Fruit fly (Drosophila melanogaster) whole organism, embryonic: Measurements from ENCODE around the gene CG14966.

Experiments used
- CG1024 ChIP-seq: fragments of 200-800 bp; sonication (Bioruptor generic); IDR thresholded peaks from 2 replicates; pipeline ENCODE4 v1.3.6; 2022; ENCODE audit warnings: missing biosample characterization, missing genetic modification characterization
- CG10462 ChIP-seq: fragments of 200-800 bp; sonication (Bioruptor generic); optimal IDR thresholded peaks from 2 replicates; lab custom pipeline; 2016; ENCODE audit warnings: missing biosample characterization, missing genetic modification characterization
- CG10654 ChIP-seq: fragments of 200-800 bp; sonication (Bioruptor generic); optimal IDR thresholded peaks from 2 replicates; lab custom pipeline; 2016; ENCODE audit warnings: missing biosample characterization, missing genetic modification characterization
- CG11398 ChIP-seq: fragments of 200-800 bp; sonication (Bioruptor generic); optimal IDR thresholded peaks from 2 replicates; lab custom pipeline; 2016; ENCODE audit warnings: missing biosample characterization, missing genetic modification characterization
- CG13424 ChIP-seq: fragments of 200-800 bp; sonication (Bioruptor generic); optimal IDR thresholded peaks from 2 replicates; lab custom pipeline; 2019; ENCODE audit warnings: missing biosample characterization, mild to moderate bottlenecking, missing genetic modification characterization, moderate library complexity
- CG15601 ChIP-seq: fragments of 200-800 bp; sonication (Bioruptor generic); optimal IDR thresholded peaks from 3 replicates; lab custom pipeline; 2019; ENCODE audit warnings: missing biosample characterization, mild to moderate bottlenecking, missing genetic modification characterization, moderate library complexity
- CG1603 ChIP-seq: fragments of 200-800 bp; sonication (Bioruptor generic); optimal IDR thresholded peaks from 2 replicates; lab custom pipeline; 2019; ENCODE audit warnings: missing biosample characterization, mild to moderate bottlenecking, missing genetic modification characterization, moderate library complexity
- CG16813 ChIP-seq: fragments of 200-800 bp; sonication (Bioruptor generic); IDR thresholded peaks from 3 replicates; pipeline ENCODE4 v1.3.6; 2022; ENCODE audit warnings: missing biosample characterization, missing genetic modification characterization; ENCODE audit not compliant: partially characterized antibody
- CG17361 ChIP-seq: fragments of 200-800 bp; sonication (Bioruptor generic); IDR thresholded peaks from 3 replicates; pipeline ENCODE4 v1.3.6; 2022; ENCODE audit warnings: missing biosample characterization, missing genetic modification characterization
- CG18262 ChIP-seq: fragments of 200-800 bp; optimal IDR thresholded peaks from 3 replicates; lab custom pipeline; 2019; ENCODE audit warnings: missing biosample characterization, mild to moderate bottlenecking, missing genetic modification characterization, moderate library complexity
- CG2199 ChIP-seq: fragments of 200-800 bp; sonication (Bioruptor generic); IDR thresholded peaks from 3 replicates; pipeline ENCODE4 v1.3.6; 2022; ENCODE audit warnings: missing biosample characterization, missing genetic modification characterization
- CG2202 ChIP-seq: fragments of 200-800 bp; sonication (Bioruptor generic); optimal IDR thresholded peaks from 2 replicates; lab custom pipeline; 2018; ENCODE audit warnings: missing biosample characterization, mild to moderate bottlenecking, missing genetic modification characterization
- CG2875 ChIP-seq: fragments of 200-800 bp; sonication (Bioruptor generic); optimal IDR thresholded peaks from 2 replicates; lab custom pipeline; 2017; ENCODE audit warnings: missing biosample characterization, mild to moderate bottlenecking, missing genetic modification characterization, missing genetic modification reagents
- CG31224 ChIP-seq: fragments of 200-800 bp; sonication (Bioruptor generic); IDR thresholded peaks from 2 replicates; pipeline ENCODE4 v1.3.6; 2022; ENCODE audit warnings: missing biosample characterization, missing genetic modification characterization
- CG3726 ChIP-seq: fragments of 200-800 bp; sonication (Bioruptor generic); IDR thresholded peaks from 3 replicates; pipeline ENCODE4, ENCODE4 v1.3.6; 2022; ENCODE audit warnings: missing biosample characterization, missing genetic modification characterization
- CG4328 ChIP-seq: fragments of 200-800 bp; sonication (Bioruptor generic); optimal IDR thresholded peaks from 3 replicates; lab custom pipeline; 2017; ENCODE audit warnings: missing biosample characterization, missing genetic modification reagents, missing genetic modification characterization
- CG6254 ChIP-seq: fragments of 200-800 bp; sonication (Bioruptor generic); optimal IDR thresholded peaks from 3 replicates; lab custom pipeline; 2017; ENCODE audit warnings: mild to moderate bottlenecking, missing biosample characterization, missing genetic modification reagents, missing genetic modification characterization
- CG6272 ChIP-seq: fragments of 200-800 bp; sonication (Bioruptor generic); IDR thresholded peaks from 2 replicates; pipeline ENCODE4 v1.3.6; 2022; ENCODE audit warnings: missing biosample characterization, missing genetic modification characterization
- CG6689 ChIP-seq: fragments of 200-800 bp; sonication (Bioruptor generic); IDR thresholded peaks from 2 replicates; pipeline ENCODE4 v1.3.6; 2022; ENCODE audit warnings: missing biosample characterization, missing genetic modification characterization
- CG7556 ChIP-seq: fragments of 200-800 bp; sonication (Bioruptor generic); optimal IDR thresholded peaks from 2 replicates; lab custom pipeline; 2017; ENCODE audit warnings: missing biosample characterization, mild to moderate bottlenecking, missing genetic modification characterization
- CG7786 ChIP-seq: fragments of 200-800 bp; sonication (Bioruptor generic); optimal IDR thresholded peaks from 2 replicates; lab custom pipeline; 2016; ENCODE audit warnings: missing biosample characterization, missing genetic modification characterization
- CG8089 ChIP-seq: fragments of 200-800 bp; sonication (Bioruptor generic); optimal IDR thresholded peaks from 3 replicates; lab custom pipeline; 2016; ENCODE audit warnings: missing biosample characterization, missing genetic modification characterization
- CG9215 ChIP-seq: fragments of 200-800 bp; sonication (Bioruptor generic); IDR thresholded peaks from 2 replicates; pipeline ENCODE4 v1.3.6; 2022; ENCODE audit warnings: missing biosample characterization, missing genetic modification characterization
- CG9727 ChIP-seq: fragments of 200-800 bp; sonication (Bioruptor generic); optimal IDR thresholded peaks from 3 replicates; lab custom pipeline; 2017; ENCODE audit warnings: missing biosample characterization, mild to moderate bottlenecking, missing genetic modification characterization
- CG9817 ChIP-seq: fragments of 200-800 bp; sonication (Bioruptor generic); optimal IDR thresholded peaks from 2 replicates; lab custom pipeline; 2018; ENCODE audit warnings: missing biosample characterization, mild to moderate bottlenecking, missing genetic modification characterization, moderate library complexity
- Deaf1 ChIP-seq: fragments of 200-800 bp; optimal IDR thresholded peaks from 3 replicates; lab custom pipeline; 2019; ENCODE audit warnings: missing biosample characterization, mild to moderate bottlenecking, missing genetic modification characterization, moderate library complexity
- Drgx ChIP-seq: fragments of 200-800 bp; sonication (Bioruptor generic); IDR thresholded peaks from 2 replicates; pipeline ENCODE4 v1.3.6; 2022; ENCODE audit warnings: missing biosample characterization, missing genetic modification characterization
- Eip74EF ChIP-seq, 2 experiments: fragments of 200-800 bp in 1 of 2; fragments of >200 bp in 1 of 2; sonication (Bioruptor generic) in 1 of 2; optimal IDR thresholded peaks; 2 replicates each; lab custom pipeline; 2017 to 2019; ENCODE audit warnings: missing biosample characterization in 2 of 2, missing genetic modification characterization in 2 of 2, mild to moderate bottlenecking in 1 of 2, moderate library complexity in 1 of 2
- Fer2 ChIP-seq: fragments of 200-800 bp; sonication (Bioruptor generic); optimal IDR thresholded peaks from 2 replicates; lab custom pipeline; 2018; ENCODE audit warnings: missing biosample characterization, mild to moderate bottlenecking, missing genetic modification characterization, moderate library complexity
- HLH3B ChIP-seq: fragments of 200-800 bp; sonication (Bioruptor generic); IDR thresholded peaks from 2 replicates; pipeline ENCODE4 v1.3.6; 2022; ENCODE audit warnings: missing biosample characterization, missing genetic modification characterization
- Max ChIP-seq: fragments of 200-800 bp; sonication (Bioruptor generic); optimal IDR thresholded peaks from 2 replicates; lab custom pipeline; 2016; ENCODE audit warnings: missing biosample characterization, mild to moderate bottlenecking, missing genetic modification characterization
- Myb ChIP-seq: fragments of 200-800 bp; sonication (Bioruptor generic); optimal IDR thresholded peaks from 2 replicates; lab custom pipeline; 2016; ENCODE audit warnings: missing biosample characterization, missing genetic modification characterization
- Neu2 ChIP-seq: fragments of 200-800 bp; sonication (Bioruptor generic); optimal IDR thresholded peaks from 3 replicates; lab custom pipeline; 2016; ENCODE audit warnings: missing biosample characterization, missing genetic modification characterization, borderline replicate concordance
- Poxn ChIP-seq: fragments of 200-800 bp; sonication (Bioruptor generic); IDR thresholded peaks from 2 replicates; pipeline ENCODE4 v1.3.6; 2022; ENCODE audit warnings: missing biosample characterization, missing genetic modification characterization
- Scr ChIP-seq: fragments of 200-800 bp; sonication (Bioruptor generic); IDR thresholded peaks from 2 replicates; pipeline ENCODE4 v1.3.6; 2022; ENCODE audit warnings: missing biosample characterization, missing genetic modification characterization; ENCODE audit not compliant: partially characterized antibody
- Sry-β ChIP-seq: fragments of 200-800 bp; sonication (Bioruptor generic); optimal IDR thresholded peaks from 2 replicates; lab custom pipeline; 2018; ENCODE audit warnings: missing biosample characterization, mild to moderate bottlenecking, missing genetic modification characterization, moderate library complexity
- Sry-δ ChIP-seq: fragments of 200-800 bp; sonication (Bioruptor generic); optimal IDR thresholded peaks from 2 replicates; lab custom pipeline; 2016; ENCODE audit warnings: missing biosample characterization, missing genetic modification characterization
- TFAM ChIP-seq: fragments of 200-800 bp; sonication (Bioruptor generic); optimal IDR thresholded peaks from 2 replicates; lab custom pipeline; 2017; ENCODE audit warnings: missing biosample characterization, missing genetic modification characterization, inconsistent platforms
- Xrp1 ChIP-seq: fragments of 200-800 bp; sonication (Bioruptor generic); IDR thresholded peaks from 2 replicates; pipeline ENCODE4 v1.3.6; 2022; ENCODE audit warnings: missing biosample characterization, missing genetic modification characterization
- da ChIP-seq: fragments of 200-800 bp; sonication (Bioruptor generic); optimal IDR thresholded peaks from 2 replicates; lab custom pipeline; 2016; ENCODE audit warnings: missing biosample characterization, missing genetic modification characterization
- dpn ChIP-seq, 2 experiments: fragments of 200-800 bp; sonication (Bioruptor generic); optimal IDR thresholded peaks; 3 replicates each; lab custom pipeline; 2016; ENCODE audit warnings: missing biosample characterization in 2 of 2, missing genetic modification characterization in 2 of 2
- ems ChIP-seq: fragments of 200-800 bp; sonication (Bioruptor generic); optimal IDR thresholded peaks from 3 replicates; lab custom pipeline; 2016; ENCODE audit warnings: missing biosample characterization, missing genetic modification characterization
- grau ChIP-seq: fragments of 200-800 bp; optimal IDR thresholded peaks from 3 replicates; lab custom pipeline; 2019; ENCODE audit warnings: missing biosample characterization, mild to moderate bottlenecking, missing genetic modification characterization, moderate library complexity
- gsb ChIP-seq: fragments of 200-800 bp; sonication (Bioruptor generic); IDR thresholded peaks from 2 replicates; pipeline ENCODE4 v1.3.6; 2022; ENCODE audit warnings: missing biosample characterization, missing genetic modification characterization
- hbn ChIP-seq: fragments of 200-800 bp; sonication (Bioruptor generic); IDR thresholded peaks from 2 replicates; pipeline ENCODE4 v1.3.6; 2022; ENCODE audit warnings: missing biosample characterization, missing genetic modification characterization; ENCODE audit not compliant: partially characterized antibody
- mirr ChIP-seq: fragments of 200-800 bp; sonication (Bioruptor generic); optimal IDR thresholded peaks from 3 replicates; lab custom pipeline; 2018; ENCODE audit warnings: missing biosample characterization, mild to moderate bottlenecking, missing genetic modification characterization
- oc ChIP-seq: fragments of 200-800 bp; sonication (Bioruptor generic); optimal IDR thresholded peaks from 2 replicates; lab custom pipeline; 2018; ENCODE audit warnings: missing biosample characterization, mild to moderate bottlenecking, missing genetic modification characterization, moderate library complexity
- pho ChIP-seq: fragments of 200-800 bp; sonication (Bioruptor generic); optimal IDR thresholded peaks from 2 replicates; lab custom pipeline; 2016; ENCODE audit warnings: missing biosample characterization, missing genetic modification characterization
- psq ChIP-seq: fragments of 200-800 bp; sonication (Bioruptor generic); optimal IDR thresholded peaks from 2 replicates; lab custom pipeline; 2017; ENCODE audit warnings: missing biosample characterization, missing genetic modification characterization
- slou ChIP-seq: fragments of 200-800 bp; sonication (Bioruptor generic); optimal IDR thresholded peaks from 3 replicates; lab custom pipeline; 2016; ENCODE audit warnings: missing biosample characterization, missing genetic modification characterization
- sr ChIP-seq: fragments of 200-800 bp; sonication (Bioruptor generic); IDR thresholded peaks from 3 replicates; pipeline ENCODE4 v1.3.6; 2022; ENCODE audit warnings: missing biosample characterization, missing genetic modification characterization

Gene CG14966

DNA sequence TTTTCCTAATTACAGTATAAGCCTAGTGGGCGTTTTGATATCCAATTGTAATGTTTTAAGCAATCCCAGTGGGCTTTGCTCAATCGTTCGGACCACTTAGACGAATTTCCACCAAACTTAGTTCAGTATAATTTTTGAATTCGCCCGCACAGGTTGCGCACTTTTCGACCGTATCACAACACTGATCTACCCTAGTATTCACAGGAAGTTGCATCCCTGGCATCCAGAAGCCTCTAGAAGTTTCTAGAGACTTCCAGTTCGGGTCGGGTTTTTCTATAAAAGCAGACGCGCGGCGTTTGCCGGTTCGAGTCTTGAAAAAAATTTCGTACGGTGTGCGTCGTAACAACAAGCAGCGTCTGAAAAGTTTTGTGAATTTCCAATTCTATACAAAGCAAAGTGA, 4.5 kb downstream of the CG14966 start, which contains the start of gene Hsp83 (continued):
- TF ChIP-seq CG7556 (GFP tag; lab: Kevin White, UChicago) (peak; percentile 88), Neu2 (GFP tag; lab: Kevin White, UChicago) (peak; percentile 59), Scr (GFP tag; lab: Robert Waterston, UW) (no peak), CG3726 (GFP tag; lab: Robert Waterston, UW) (peak; percentile 90), CG31224 (peak; percentile 74), CG15601 (tag; lab: Kevin White, UChicago) (peak; percentile 93), slou (GFP tag; lab: Kevin White, UChicago) (peak; percentile 81), CG7786 (GFP tag; lab: Kevin White, UChicago) (peak; percentile 89), Max (GFP tag; lab: Kevin White, UChicago) (peak; percentile 87), Deaf1 (tag; lab: Kevin White, UChicago) (peak; percentile 80), Xrp1 (peak; percentile 71), CG4328 (peak; percentile 99), Eip74EF (GFP tag; optimal IDR thresholded peaks at IDR 0.05; lab: Kevin White, UChicago) (peak in 1 of 2 experiments; percentile 88), CG16813 (GFP tag; lab: Robert Waterston, UW) (no peak), Myb (no peak), CG9727 (GFP tag; lab: Kevin White, UChicago) (peak; percentile 95), psq (GFP tag; lab: Kevin White, UChicago) (peak; percentile 78), ems (peak; percentile 92), CG6254 (GFP tag; lab: Kevin White, UChicago) (peak; percentile 95), CG17361 (peak; percentile 81), CG10654 (GFP tag; lab: Kevin White, UChicago) (peak; percentile 91), CG9215 (GFP tag; lab: Robert Waterston, UW) (peak; percentile 60), CG6689 (GFP tag; lab: Robert Waterston, UW) (peak; percentile 81), CG6272 (peak; percentile 56), Fer2 (tag; lab: Kevin White, UChicago) (peak; percentile 91), Sry-δ (GFP tag; lab: Kevin White, UChicago) (no peak), Sry-β (GFP tag; lab: Kevin White, UChicago) (peak; percentile 73), da (GFP tag; lab: Kevin White, UChicago) (peak; percentile 88), hbn (GFP tag; lab: Robert Waterston, UW) (no peak), CG18262 (tag; lab: Kevin White, UChicago) (peak; percentile 83), sr (peak; percentile 96), CG1024 (GFP tag; lab: Robert Waterston, UW) (peak; percentile 92), Drgx (GFP tag; lab: Robert Waterston, UW) (peak; percentile 87), TFAM (GFP tag; lab: Kevin White, UChicago) (peak; percentile 89), oc (peak; percentile 92), mirr (peak; percentile 100), CG2875 (GFP tag; lab: Kevin White, UChicago) (peak; percentile 97), CG11398 (peak; percentile 95), pho (GFP tag; lab: Kevin White, UChicago) (peak; percentile 93), CG1603 (tag; lab: Kevin White, UChicago) (peak; percentile 95), dpn (GFP tag; optimal IDR thresholded peaks at IDR 0.05; lab: Kevin White, UChicago) (peak; percentile 85 to 94), CG13424 (tag; lab: Kevin White, UChicago) (peak; percentile 72), CG2199 (GFP tag; lab: Robert Waterston, UW) (peak; percentile 75; the same call in 1 of the 3 replicates), grau (tag; lab: Kevin White, UChicago) (peak; percentile 90), gsb (peak; percentile 83), CG9817 (tag; lab: Kevin White, UChicago) (peak; percentile 88), HLH3B (GFP tag; lab: Robert Waterston, UW) (peak; percentile 90), CG10462 (GFP tag; lab: Kevin White, UChicago) (peak; percentile 80), CG2202 (tag; lab: Kevin White, UChicago) (peak; percentile 94), CG8089 (peak; percentile 92), Poxn (GFP tag; lab: Robert Waterston, UW) (peak; percentile 40; the same call in 1 of the 2 replicates)
